Worm (Caenorhabditis elegans): ENCODE measurements around the gene ZC190.7.

ce11 chrV:8711910-8712309, 25.2 kb upstream of the ZC190.7 start, which contains the start of gene ZC178.2:
- TF ChIP-seq W03F9.2 (tag; optimal IDR thresholded peaks at IDR 0.05) (no peak), him-1 (tag; optimal IDR thresholded peaks at IDR 0.05) (no peak)

All from whole organism, L4/young adult.